Fruit fly (Drosophila melanogaster) whole organism, prepupa: ENCODE results near the gene superdeath.
A peak's percentile ranks its signal among the peaks of the same experiment; 100 is the strongest.

Source experiments
- CG10631 ChIP-seq: fragments of 200-800 bp; sonication (Bioruptor generic); optimal IDR thresholded peaks from 2 replicates; lab custom pipeline; 2016; ENCODE audit warnings: missing biosample characterization, missing genetic modification characterization
- CG10669 ChIP-seq: fragments of 200-800 bp; sonication (Bioruptor generic); optimal IDR thresholded peaks from 3 replicates; lab custom pipeline; 2018; ENCODE audit warnings: missing biosample characterization, mild to moderate bottlenecking, missing genetic modification characterization, moderate library complexity
- CG11294 ChIP-seq: fragments of 200-800 bp; sonication (Bioruptor generic); IDR thresholded peaks from 2 replicates; pipeline ENCODE4 v1.3.6; 2022; ENCODE audit warnings: missing biosample characterization, missing genetic modification characterization
- CG11902 ChIP-seq: fragments of 200-800 bp; sonication (Bioruptor generic); optimal IDR thresholded peaks from 3 replicates; lab custom pipeline; 2016; ENCODE audit warnings: missing biosample characterization, missing genetic modification characterization
- CG15336 ChIP-seq: fragments of 200-800 bp; sonication (Bioruptor generic); IDR thresholded peaks from 2 replicates; pipeline ENCODE4 v1.3.6; 2022; ENCODE audit warnings: missing biosample characterization, missing genetic modification characterization
- CG1621 ChIP-seq: fragments of 200-800 bp; sonication (Bioruptor generic); optimal IDR thresholded peaks from 3 replicates; lab custom pipeline; 2018; ENCODE audit warnings: missing biosample characterization, mild to moderate bottlenecking, missing genetic modification characterization
- CG16779 ChIP-seq: fragments of 200-800 bp; sonication (Bioruptor generic); optimal IDR thresholded peaks from 3 replicates; lab custom pipeline; 2017; ENCODE audit warnings: missing biosample characterization, mild to moderate bottlenecking, missing genetic modification characterization
- CG32006 ChIP-seq: fragments of 200-800 bp; sonication (Bioruptor generic); optimal IDR thresholded peaks from 3 replicates; lab custom pipeline; 2017; ENCODE audit warnings: missing biosample characterization, mild to moderate bottlenecking, missing genetic modification characterization
- CG34406 ChIP-seq: fragments of 200-800 bp; sonication (Bioruptor generic); optimal IDR thresholded peaks from 3 replicates; lab custom pipeline; 2016; ENCODE audit warnings: missing biosample characterization, missing genetic modification characterization
- CG3919 ChIP-seq: fragments of 200-800 bp; sonication (Bioruptor generic); optimal IDR thresholded peaks from 3 replicates; lab custom pipeline; 2016; ENCODE audit warnings: missing biosample characterization, missing genetic modification characterization
- CG6276 ChIP-seq: fragments of 200-800 bp; sonication (Bioruptor generic); optimal IDR thresholded peaks from 2 replicates; lab custom pipeline; 2017; ENCODE audit warnings: missing biosample characterization, mild to moderate bottlenecking, missing genetic modification characterization
- CG6792 ChIP-seq: fragments of 200-800 bp; sonication (Bioruptor generic); optimal IDR thresholded peaks from 3 replicates; lab custom pipeline; 2016; ENCODE audit warnings: missing biosample characterization, missing genetic modification characterization
- CG6808 ChIP-seq: fragments of 200-800 bp; sonication (Bioruptor generic); optimal IDR thresholded peaks from 3 replicates; lab custom pipeline; 2017; ENCODE audit warnings: missing biosample characterization, missing genetic modification characterization, mild to moderate bottlenecking, moderate library complexity, missing genetic modification reagents
- CG6854 ChIP-seq: fragments of 200-800 bp; sonication (Bioruptor generic); optimal IDR thresholded peaks from 2 replicates; lab custom pipeline; 2017; ENCODE audit warnings: missing biosample characterization, mild to moderate bottlenecking, missing genetic modification characterization
- CG7368 ChIP-seq: fragments of 200-800 bp; sonication (Bioruptor generic); optimal IDR thresholded peaks from 3 replicates; lab custom pipeline; 2016; ENCODE audit warnings: missing biosample characterization, missing genetic modification characterization
- CG8119 ChIP-seq: fragments of 200-800 bp; sonication (Bioruptor generic); IDR thresholded peaks from 3 replicates; pipeline ENCODE4 v1.3.6; 2022; ENCODE audit warnings: missing biosample characterization, missing genetic modification characterization
- CG8319 ChIP-seq: fragments of 200-800 bp; sonication (Bioruptor generic); optimal IDR thresholded peaks from 3 replicates; lab custom pipeline; 2016; ENCODE audit warnings: missing biosample characterization, missing genetic modification characterization
- CG8632 ChIP-seq: fragments of 200-800 bp; sonication (Bioruptor generic); optimal IDR thresholded peaks from 3 replicates; lab custom pipeline; 2016; ENCODE audit warnings: missing biosample characterization, missing genetic modification characterization
- CG9139 ChIP-seq: fragments of 200-800 bp; sonication (Bioruptor generic); optimal IDR thresholded peaks from 3 replicates; lab custom pipeline; 2017; ENCODE audit warnings: missing biosample characterization, mild to moderate bottlenecking, missing genetic modification characterization
- Eip75B ChIP-seq: fragments of 200-800 bp; sonication (Bioruptor generic); optimal IDR thresholded peaks from 3 replicates; lab custom pipeline; 2016; ENCODE audit warnings: missing biosample characterization, missing genetic modification characterization
- Eip78C ChIP-seq: fragments of 200-800 bp; sonication (Bioruptor generic); peaks from one replicate; lab custom pipeline; 2016; ENCODE audit warnings: missing biosample characterization, missing genetic modification characterization
- Eip93F ChIP-seq: fragments of 200-800 bp; sonication (Bioruptor generic); optimal IDR thresholded peaks from 2 replicates; lab custom pipeline; 2016; ENCODE audit warnings: missing biosample characterization, mild to moderate bottlenecking, missing genetic modification characterization
- Ets21C ChIP-seq: fragments of 200-800 bp; sonication (Bioruptor generic); optimal IDR thresholded peaks from 3 replicates; lab custom pipeline; 2016; ENCODE audit warnings: missing biosample characterization, missing genetic modification characterization
- Ets96B ChIP-seq: fragments of 200-800 bp; optimal IDR thresholded peaks from 2 replicates; lab custom pipeline; 2019; ENCODE audit warnings: missing biosample characterization, mild to moderate bottlenecking, missing genetic modification characterization, moderate library complexity
- Gug ChIP-seq: fragments of 200-800 bp; sonication (Bioruptor generic); IDR thresholded peaks from 2 replicates; pipeline ENCODE4 v1.3.6; 2022; ENCODE audit warnings: missing biosample characterization, missing genetic modification characterization
- Hr38 ChIP-seq: sonication (Bioruptor generic); optimal IDR thresholded peaks from 2 replicates; lab custom pipeline; 2016; ENCODE audit warnings: missing biosample characterization, missing genetic modification characterization
- Hr39 ChIP-seq: fragments of 200-800 bp; sonication (Bioruptor generic); optimal IDR thresholded peaks from 2 replicates; lab custom pipeline; 2016; ENCODE audit warnings: missing biosample characterization, missing genetic modification characterization
- Hr4 ChIP-seq: fragments of 200-800 bp; sonication (Bioruptor generic); optimal IDR thresholded peaks from 3 replicates; lab custom pipeline; 2016; ENCODE audit warnings: missing biosample characterization, missing genetic modification characterization
- Lpt ChIP-seq: fragments of 200-800 bp; sonication (Bioruptor generic); optimal IDR thresholded peaks from 3 replicates; lab custom pipeline; 2016; ENCODE audit warnings: missing biosample characterization, missing genetic modification characterization
- Met ChIP-seq: fragments of 200-800 bp; sonication (Bioruptor generic); optimal IDR thresholded peaks from 3 replicates; lab custom pipeline; 2016; ENCODE audit warnings: missing biosample characterization, missing genetic modification characterization
- OdsH ChIP-seq: fragments of 200-800 bp; sonication (Bioruptor generic); optimal IDR thresholded peaks from 3 replicates; lab custom pipeline; 2016; ENCODE audit warnings: missing biosample characterization, missing genetic modification characterization
- Smox ChIP-seq: fragments of 200-800 bp; sonication (Bioruptor generic); optimal IDR thresholded peaks from 3 replicates; lab custom pipeline; 2016; ENCODE audit warnings: missing biosample characterization, missing genetic modification characterization
- Sox14 ChIP-seq: fragments of 200-800 bp; sonication (Bioruptor generic); optimal IDR thresholded peaks from 3 replicates; lab custom pipeline; 2016; ENCODE audit warnings: missing biosample characterization, missing genetic modification characterization
- Sox15 ChIP-seq: fragments of 200-800 bp; sonication (Bioruptor generic); optimal IDR thresholded peaks from 3 replicates; lab custom pipeline; 2016; ENCODE audit warnings: missing biosample characterization, missing genetic modification characterization
- achi ChIP-seq: fragments of 200-800 bp; sonication (Bioruptor generic); optimal IDR thresholded peaks from 3 replicates; lab custom pipeline; 2016; ENCODE audit warnings: missing biosample characterization, missing genetic modification characterization
- acj6 ChIP-seq: fragments of 200-800 bp; sonication (Bioruptor generic); optimal IDR thresholded peaks from 3 replicates; lab custom pipeline; 2016; ENCODE audit warnings: missing biosample characterization, missing genetic modification characterization
- cyc ChIP-seq: fragments of 200-800 bp; sonication (Bioruptor generic); optimal IDR thresholded peaks from 3 replicates; lab custom pipeline; 2016; ENCODE audit warnings: missing biosample characterization, missing genetic modification characterization
- eg ChIP-seq: fragments of 200-800 bp; sonication (Bioruptor generic); IDR thresholded peaks from 3 replicates; pipeline ENCODE4 v1.3.6; 2022; ENCODE audit warnings: missing biosample characterization, missing genetic modification characterization
- esn ChIP-seq: fragments of 200-800 bp; sonication (Bioruptor generic); optimal IDR thresholded peaks from 2 replicates; lab custom pipeline; 2016; ENCODE audit warnings: missing biosample characterization, mild to moderate bottlenecking, missing genetic modification characterization, moderate library complexity
- fd59A ChIP-seq: fragments of 200-800 bp; sonication (Bioruptor generic); optimal IDR thresholded peaks from 2 replicates; lab custom pipeline; 2017; ENCODE audit warnings: missing biosample characterization, mild to moderate bottlenecking, missing genetic modification characterization, missing genetic modification reagents
- fkh ChIP-seq: fragments of 200-800 bp; sonication (Bioruptor generic); optimal IDR thresholded peaks from 3 replicates; lab custom pipeline; 2017; ENCODE audit warnings: missing biosample characterization, mild to moderate bottlenecking, missing genetic modification characterization, moderate library complexity
- lz ChIP-seq: fragments of 200-800 bp; sonication (Bioruptor generic); optimal IDR thresholded peaks from 3 replicates; lab custom pipeline; 2016; ENCODE audit warnings: missing biosample characterization, missing genetic modification characterization
- net ChIP-seq: fragments of 200-800 bp; sonication (Bioruptor generic); optimal IDR thresholded peaks from 3 replicates; lab custom pipeline; 2016; ENCODE audit warnings: missing biosample characterization, missing genetic modification characterization
- pdm3 ChIP-seq: fragments of 200-800 bp; sonication (Bioruptor generic); optimal IDR thresholded peaks from 3 replicates; lab custom pipeline; 2016; ENCODE audit warnings: missing biosample characterization, missing genetic modification characterization
- salr ChIP-seq, 2 experiments: fragments of 200-800 bp; sonication (Bioruptor generic); optimal IDR thresholded peaks; 3 replicates each; lab custom pipeline; 2016 to 2018; ENCODE audit warnings: missing biosample characterization in 2 of 2, missing genetic modification characterization in 2 of 2, mild to moderate bottlenecking in 1 of 2
- spab ChIP-seq: fragments of 200-800 bp; sonication (Bioruptor generic); optimal IDR thresholded peaks from 2 replicates; lab custom pipeline; 2017; ENCODE audit warnings: missing biosample characterization, mild to moderate bottlenecking, missing genetic modification characterization, missing genetic modification reagents
- ss ChIP-seq, 2 experiments: fragments of 200-800 bp; sonication (Bioruptor generic); optimal IDR thresholded peaks; 2 replicates in 1 of 2; 3 replicates in 1 of 2; lab custom pipeline; 2017 to 2018; ENCODE audit warnings: mild to moderate bottlenecking in 2 of 2, missing biosample characterization in 2 of 2, missing genetic modification characterization in 2 of 2, moderate library complexity in 1 of 2
- svp ChIP-seq: fragments of 200-800 bp; sonication (Bioruptor generic); peaks from one replicate; lab custom pipeline; 2016; ENCODE audit warnings: missing biosample characterization, missing genetic modification characterization
- topi ChIP-seq: fragments of 200-800 bp; sonication (Bioruptor generic); optimal IDR thresholded peaks from 3 replicates; lab custom pipeline; 2016; ENCODE audit warnings: missing biosample characterization, missing genetic modification characterization
- vri ChIP-seq: fragments of 200-800 bp; sonication (Bioruptor generic); optimal IDR thresholded peaks from 3 replicates; lab custom pipeline; 2016; ENCODE audit warnings: missing biosample characterization, mild to moderate bottlenecking, missing genetic modification characterization

The superdeath gene

dm6 chr3R:29157418-29158398 is 19.2 kb downstream of the superdeath start, which contains the start of gene rdog:
Gene rdog (plus strand): TSS chr3R:29158122.
- TF ChIP-seq Eip75B (peak; percentile 89), CG10631 (GFP tag; lab: Kevin White, UChicago) (peak; percentile 85), svp (GFP tag; lab: Kevin White, UChicago) (peak; percentile 75), salr (GFP tag; optimal IDR thresholded peaks at IDR 0.05; lab: Kevin White, UChicago) (peak; percentile 37 to 89), Eip78C (GFP tag; lab: Kevin White, UChicago) (peak; percentile 98), esn (GFP tag; lab: Kevin White, UChicago) (peak; percentile 93), CG8119 (GFP tag; lab: Robert Waterston, UW) (peak; percentile 75), pdm3 (GFP tag; lab: Kevin White, UChicago) (peak; percentile 85), CG6808 (GFP tag; lab: Kevin White, UChicago) (peak; percentile 81), CG11294 (no peak), Smox (GFP tag; lab: Kevin White, UChicago) (peak; percentile 85), spab (peak; percentile 73), CG1621 (tag; lab: Kevin White, UChicago) (peak; percentile 82), CG8319 (GFP tag; lab: Kevin White, UChicago) (peak; percentile 86), topi (GFP tag; lab: Kevin White, UChicago) (peak; percentile 77), CG8632 (GFP tag; lab: Kevin White, UChicago) (peak; percentile 81), CG10669 (peak; percentile 78), achi (GFP tag; lab: Kevin White, UChicago) (peak; percentile 82), fkh (GFP tag; lab: Kevin White, UChicago) (peak; percentile 40), cyc (GFP tag; lab: Kevin White, UChicago) (peak; percentile 86), lz (peak; percentile 89), CG15336 (peak; percentile 73), Hr4 (GFP tag; lab: Kevin White, UChicago) (peak; percentile 88), eg (GFP tag; lab: Robert Waterston, UW) (peak; percentile 55), CG32006 (GFP tag; lab: Kevin White, UChicago) (peak; percentile 88), Sox14 (GFP tag; lab: Kevin White, UChicago) (peak; percentile 87), Gug (GFP tag; lab: Robert Waterston, UW) (peak; percentile 46), vri (peak; percentile 74), CG6854 (GFP tag; lab: Kevin White, UChicago) (peak; percentile 78), CG34406 (GFP tag; lab: Kevin White, UChicago) (peak; percentile 78), Sox15 (GFP tag; lab: Kevin White, UChicago) (peak; percentile 74), Met (GFP tag; lab: Kevin White, UChicago) (peak; percentile 90), CG11902 (peak; percentile 73), Hr38 (GFP tag; lab: Kevin White, UChicago) (no peak), Ets21C (GFP tag; lab: Kevin White, UChicago) (peak; percentile 78), CG3919 (peak; percentile 87), CG6792 (GFP tag; lab: Kevin White, UChicago) (peak; percentile 88), net (peak; percentile 78), fd59A (GFP tag; lab: Kevin White, UChicago) (peak; percentile 70), CG6276 (GFP tag; lab: Kevin White, UChicago) (peak; percentile 67), Hr39 (GFP tag; lab: Kevin White, UChicago) (peak; percentile 89), CG9139 (GFP tag; lab: Kevin White, UChicago) (no peak), Lpt (GFP tag; lab: Kevin White, UChicago) (peak; percentile 41), Ets96B (tag; lab: Kevin White, UChicago) (peak; percentile 52), acj6 (GFP tag; lab: Kevin White, UChicago) (peak; percentile 88), ss (GFP tag; optimal IDR thresholded peaks at IDR 0.05; lab: Kevin White, UChicago) (peak in 1 of 2 experiments; percentile 85), CG16779 (tag; lab: Kevin White, UChicago) (peak; percentile 65), OdsH (GFP tag; lab: Kevin White, UChicago) (peak; percentile 83), Eip93F (GFP tag; lab: Kevin White, UChicago) (no peak), CG7368 (GFP tag; lab: Kevin White, UChicago) (peak; percentile 50)
